Fruit fly (Drosophila melanogaster): ENCODE results near the gene Hsp27.

Hsp27 gene

DNA sequence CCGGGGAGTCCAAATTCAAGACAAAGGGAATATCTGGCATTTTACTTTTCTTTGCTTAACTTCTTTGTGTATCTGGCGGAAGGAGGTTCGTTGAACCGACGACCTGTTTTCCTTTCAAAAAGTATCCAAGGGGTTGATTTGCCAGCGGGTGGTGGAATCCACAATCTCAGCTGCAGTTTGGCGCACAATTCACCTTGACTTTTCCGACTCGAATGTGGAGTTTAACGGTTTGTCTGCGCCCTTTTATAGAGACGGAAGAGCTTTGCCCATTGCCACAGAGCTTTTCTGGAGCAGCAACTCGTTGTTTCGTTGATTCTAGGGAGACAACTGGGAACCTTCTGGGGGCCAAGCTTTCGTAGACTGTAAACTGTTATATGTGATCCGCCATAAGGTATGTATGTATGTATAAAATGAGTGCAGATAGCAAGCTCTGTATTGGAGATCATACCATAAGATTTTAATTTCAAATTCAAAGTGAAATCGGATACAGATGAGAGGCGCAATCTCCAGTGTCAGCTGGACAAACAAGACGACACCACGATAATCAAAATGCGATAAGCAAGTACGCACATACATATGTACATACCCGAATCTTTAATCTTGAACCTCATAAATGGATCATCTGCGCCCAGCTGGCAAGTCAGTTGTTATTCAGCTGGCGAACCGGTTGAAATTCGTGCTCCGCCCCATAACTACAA, 11.4 kb upstream of the Hsp27 start, which contains the start of the genes Hsp67Bc, CG4456 and Hsp22 (continued):
- TF ChIP-seq CG15601 (tag; optimal IDR thresholded peaks at IDR 0.05) (peak; percentile 30), ci (GFP tag; IDR thresholded peaks at IDR 0.05) (0 out of 3 replicates have a peak, but pooled peaks have one; percentile 51), bbx (GFP tag; IDR thresholded peaks at IDR 0.05; ENCODE audit: partially characterized antibody) (peak; percentile 24; the same call in 1 of the 2 replicates), gsb-n (tag; optimal IDR thresholded peaks at IDR 0.05) (no peak), Sox102F (GFP tag; optimal IDR thresholded peaks at IDR 0.05) (no peak), CG13296 (GFP tag; optimal IDR thresholded peaks at IDR 0.05) (peak; percentile 29), chif (GFP tag; optimal IDR thresholded peaks at IDR 0.05) (no peak), ken (GFP tag; IDR thresholded peaks at IDR 0.05) (no peak), Deaf1 (tag; optimal IDR thresholded peaks at IDR 0.05) (peak; percentile 20), hb (GFP tag; IDR thresholded peaks at IDR 0.05; ENCODE audit: partially characterized antibody) (no peak), CG12155 (GFP tag; optimal IDR thresholded peaks at IDR 0.05) (peak; percentile 32), CG34376 (GFP tag; optimal IDR thresholded peaks at IDR 0.05) (peak; percentile 48), CG13894 (tag; optimal IDR thresholded peaks at IDR 0.05) (peak; percentile 39), CG12744 (GFP tag; optimal IDR thresholded peaks at IDR 0.05) (no peak), dati (GFP tag; IDR thresholded peaks at IDR 0.05) (no peak), CG4424 (GFP tag; optimal IDR thresholded peaks at IDR 0.05) (no peak), CG9215 (GFP tag; IDR thresholded peaks at IDR 0.05) (no peak), CG2678 (tag; optimal IDR thresholded peaks at IDR 0.05) (peak; percentile 12), wek (GFP tag; optimal IDR thresholded peaks at IDR 0.05) (peak; percentile 28), CG12391 (tag; optimal IDR thresholded peaks at IDR 0.05) (no peak), CG18619 (GFP tag; optimal IDR thresholded peaks at IDR 0.05) (no peak), MTF-1 (GFP tag; optimal IDR thresholded peaks at IDR 0.05; ENCODE audit: borderline replicate concordance) (no peak), Rfx (GFP tag; IDR thresholded peaks at IDR 0.05) (0 out of 2 replicates have a peak, but pooled peaks have one; percentile 14), CG3995 (GFP tag; optimal IDR thresholded peaks at IDR 0.05) (no peak)

DNA sequence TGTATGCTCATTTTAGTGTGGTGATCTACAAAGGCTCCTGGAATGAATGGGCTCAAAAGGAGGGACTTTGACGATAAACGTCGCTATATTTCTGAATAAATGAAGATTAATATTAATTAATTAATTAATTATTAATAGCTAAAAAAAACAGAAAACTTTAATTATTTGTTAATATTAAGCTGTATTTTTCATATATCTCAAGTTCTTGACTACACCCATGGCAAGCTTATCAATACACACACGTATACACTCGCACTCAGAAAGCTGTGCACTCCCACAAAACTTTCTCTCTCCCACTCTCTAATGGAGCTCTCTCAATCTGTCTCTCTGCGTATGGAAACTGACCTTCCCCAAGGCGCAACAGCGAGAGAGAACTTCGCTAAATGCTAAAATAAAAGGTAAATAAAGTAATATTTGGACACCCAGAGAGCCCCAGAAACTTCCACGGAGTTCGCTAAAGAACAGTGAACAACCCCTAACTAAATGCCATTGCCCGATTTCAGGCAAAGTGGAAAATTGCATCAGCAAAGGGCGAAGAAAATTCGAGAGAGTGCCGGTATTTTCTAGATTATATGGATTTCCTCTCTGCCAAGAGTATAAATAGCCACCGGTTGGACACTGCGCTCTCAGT, 10.4 kb upstream of the Hsp27 start:
- TF ChIP-seq Six4 (GFP tag; optimal IDR thresholded peaks at IDR 0.05) (peak; percentile 43), CG14441 (GFP tag; IDR thresholded peaks at IDR 0.05) (peak; percentile 56), Xbp1 (GFP tag; optimal IDR thresholded peaks at IDR 0.05) (peak; percentile 73), CG9817 (tag; optimal IDR thresholded peaks at IDR 0.05) (peak; percentile 39), da (GFP tag; optimal IDR thresholded peaks at IDR 0.05) (no peak), CG5180 (GFP tag; optimal IDR thresholded peaks at IDR 0.05) (peak; percentile 52), ftz-f1 (GFP tag; optimal IDR thresholded peaks at IDR 0.05) (no peak), org-1 (GFP tag; optimal IDR thresholded peaks at IDR 0.05) (peak; percentile 55), sqz (GFP tag; optimal IDR thresholded peaks at IDR 0.05) (no peak), oc (tag; optimal IDR thresholded peaks at IDR 0.05) (peak; percentile 82), CG2116 (GFP tag; optimal IDR thresholded peaks at IDR 0.05) (no peak), GATAe (GFP tag; conservative IDR thresholded peaks at IDR 0.05) (no peak; the same call in 1 of the 2 replicates), trh (GFP tag; optimal IDR thresholded peaks at IDR 0.05) (peak; percentile 14), CG16815 (GFP tag; optimal IDR thresholded peaks at IDR 0.05) (no peak), ci (GFP tag; IDR thresholded peaks at IDR 0.05) (peak; percentile 91), Ets97D (GFP tag; optimal IDR thresholded peaks at IDR 0.05) (no peak), slou (GFP tag; optimal IDR thresholded peaks at IDR 0.05) (no peak), jigr1 (GFP tag; IDR thresholded peaks at IDR 0.05) (no peak), Dad (GFP tag; optimal IDR thresholded peaks at IDR 0.05) (no peak), pnt (GFP tag; optimal IDR thresholded peaks at IDR 0.05) (no peak), Dfd (GFP tag; optimal IDR thresholded peaks at IDR 0.05) (no peak), NfI (GFP tag; optimal IDR thresholded peaks at IDR 0.05) (peak; percentile 67), CG3407 (GFP tag; optimal IDR thresholded peaks at IDR 0.05) (peak; percentile 54), crp (GFP tag; optimal IDR thresholded peaks at IDR 0.05) (no peak), CG9437 (GFP tag; optimal IDR thresholded peaks at IDR 0.05) (peak; percentile 22), CG4707 (GFP tag; optimal IDR thresholded peaks at IDR 0.05) (no peak)
